Worm (Caenorhabditis elegans) whole organism, young adult: Measurements from ENCODE around the gene trpp-6.

Source experiments
- B0019.2 ChIP-seq: fragments of 200-800 bp; sonication (Bioruptor generic); conservative IDR thresholded peaks from 2 replicates; pipeline ENCODE4 v1.3.6; 2022; ENCODE audit warnings: missing genetic modification reagents, missing genetic modification characterization, missing compliant biosample characterization
- B0261.1 ChIP-seq: sonication (generic microtip); optimal IDR thresholded peaks from 2 replicates; lab custom pipeline; 2016; ENCODE audit warnings: mild to moderate bottlenecking, missing genetic modification characterization, moderate library complexity, missing compliant biosample characterization
- D2030.7 ChIP-seq: fragments of 200-800 bp; sonication (Bioruptor generic); IDR thresholded peaks from 2 replicates; pipeline ENCODE4 v1.3.6; 2022; ENCODE audit warnings: missing genetic modification reagents, missing genetic modification characterization, missing compliant biosample characterization
- F10E7.11 ChIP-seq: sonication (generic microtip); optimal IDR thresholded peaks from 2 replicates; lab custom pipeline; 2017; ENCODE audit warnings: mild to moderate bottlenecking, missing genetic modification characterization, moderate library complexity, missing compliant biosample characterization
- F23B12.7 ChIP-seq: sonication (generic microtip); optimal IDR thresholded peaks from 2 replicates; lab custom pipeline; 2017; ENCODE audit warnings: missing genetic modification characterization, mild to moderate bottlenecking, missing compliant biosample characterization, antibody characterized with exemption, moderate library complexity; ENCODE audit not compliant: insufficient read depth
- F33H1.4 ChIP-seq: fragments of 200-800 bp; sonication (Bioruptor generic); IDR thresholded peaks from 2 replicates; pipeline ENCODE4 v1.3.6; 2022; ENCODE audit warnings: missing genetic modification reagents, missing genetic modification characterization, missing compliant biosample characterization
- F49E8.2 ChIP-seq: sonication (generic microtip); optimal IDR thresholded peaks from 3 replicates; lab custom pipeline; 2017; ENCODE audit warnings: missing genetic modification characterization, mild to moderate bottlenecking, missing compliant biosample characterization, antibody characterized with exemption, moderate library complexity; ENCODE audit not compliant: insufficient read depth
- K11D2.4 ChIP-seq: fragments of 200-800 bp; sonication (Bioruptor generic); IDR thresholded peaks from 2 replicates; pipeline ENCODE4 v1.3.6; 2022; ENCODE audit warnings: missing genetic modification reagents, missing genetic modification characterization, missing compliant biosample characterization
- K12H6.12 ChIP-seq: fragments of 200-800 bp; sonication (Bioruptor generic); optimal IDR thresholded peaks from 2 replicates; lab custom pipeline; 2018; ENCODE audit warnings: mild to moderate bottlenecking, missing genetic modification characterization, missing compliant biosample characterization
- Y95B8A.8 ChIP-seq: fragments of 200-800 bp; sonication (Bioruptor generic); IDR thresholded peaks from 2 replicates; pipeline ENCODE4 v1.3.6; 2022; ENCODE audit warnings: missing genetic modification reagents, missing genetic modification characterization, missing compliant biosample characterization
- atf-7 ChIP-seq: sonication (generic microtip); optimal IDR thresholded peaks from 2 replicates; lab custom pipeline; 2017; ENCODE audit warnings: mild to moderate bottlenecking, missing genetic modification characterization, missing compliant biosample characterization
- attf-6 ChIP-seq: fragments of 200-800 bp; sonication (Bioruptor generic); IDR thresholded peaks from 2 replicates; pipeline ENCODE4 v1.3.6; 2022; ENCODE audit warnings: missing genetic modification reagents, missing genetic modification characterization, missing compliant biosample characterization
- bed-2 ChIP-seq: fragments of 200-800 bp; sonication (Bioruptor generic); IDR thresholded peaks from 2 replicates; pipeline ENCODE4 v1.3.6; 2022; ENCODE audit warnings: missing genetic modification reagents, missing genetic modification characterization, missing compliant biosample characterization
- ccch-3 ChIP-seq: fragments of 200-800 bp; sonication (Bioruptor generic); optimal IDR thresholded peaks from 2 replicates; lab custom pipeline; 2018; ENCODE audit warnings: mild to moderate bottlenecking, missing genetic modification characterization, missing compliant biosample characterization
- cebp-1 ChIP-seq, 2 experiments: fragments of 200-800 bp in 1 of 2; sonication (Bioruptor generic) in 1 of 2; sonication (generic microtip) in 1 of 2; IDR thresholded peaks in 1 of 2; optimal IDR thresholded peaks in 1 of 2; 2 replicates each; pipeline versions ENCODE4 v1.3.6 to Lab custom; 2017 to 2022; ENCODE audit warnings: missing compliant biosample characterization in 2 of 2, missing genetic modification characterization in 2 of 2, mild to moderate bottlenecking in 1 of 2, missing genetic modification reagents in 1 of 2, moderate library complexity in 1 of 2
- ceh-27 ChIP-seq: fragments of 200-800 bp; sonication (Bioruptor generic); optimal IDR thresholded peaks from 2 replicates; lab custom pipeline; 2018; ENCODE audit warnings: mild to moderate bottlenecking, missing genetic modification characterization, moderate library complexity, missing compliant biosample characterization
- ceh-79 ChIP-seq: sonication (generic microtip); optimal IDR thresholded peaks from 2 replicates; lab custom pipeline; 2017; ENCODE audit warnings: mild to moderate bottlenecking, missing genetic modification characterization, missing compliant biosample characterization
- dox-1 ChIP-seq: fragments of 200-800 bp; sonication (Bioruptor generic); IDR thresholded peaks from 2 replicates; pipeline ENCODE4 v1.3.6; 2022; ENCODE audit warnings: missing genetic modification reagents, missing genetic modification characterization, missing compliant biosample characterization
- efl-1 ChIP-seq: fragments of 150-350 bp; optimal IDR thresholded peaks from 2 replicates; lab custom pipeline; 2014; ENCODE audit warnings: missing biosample characterization, missing genetic modification reagents, missing genetic modification characterization
- ekl-4 ChIP-seq: fragments of 200-800 bp; sonication (Bioruptor generic); IDR thresholded peaks from 2 replicates; pipeline ENCODE4 v1.3.6; 2022; ENCODE audit warnings: missing genetic modification reagents, missing genetic modification characterization, missing compliant biosample characterization
- ets-4 ChIP-seq: fragments of 200-800 bp; sonication (Bioruptor generic); optimal IDR thresholded peaks from 2 replicates; lab custom pipeline; 2018; ENCODE audit warnings: mild to moderate bottlenecking, missing genetic modification characterization, missing compliant biosample characterization
- him-1 ChIP-seq: sonication (generic microtip); optimal IDR thresholded peaks from 2 replicates; lab custom pipeline; 2016; ENCODE audit warnings: missing genotype, missing genetic modification reagents, missing genetic modification characterization, missing compliant biosample characterization
- hmg-20 ChIP-seq: fragments of 200-800 bp; sonication (Bioruptor generic); IDR thresholded peaks from 2 replicates; pipeline ENCODE4 v1.3.6; 2022; ENCODE audit warnings: missing genetic modification reagents, missing genetic modification characterization, missing compliant biosample characterization
- hsf-1 ChIP-seq: fragments of 200-800 bp; sonication (Bioruptor generic); IDR thresholded peaks from 2 replicates; pipeline ENCODE4 v1.3.6; 2022; ENCODE audit warnings: missing genetic modification reagents, missing genetic modification characterization, missing compliant biosample characterization
- lag-1 ChIP-seq: fragments of 200-800 bp; sonication (Bioruptor generic); IDR thresholded peaks from 2 replicates; pipeline ENCODE4 v1.3.6; 2022; ENCODE audit warnings: missing genetic modification reagents, missing genetic modification characterization, missing compliant biosample characterization
- let-526 ChIP-seq: fragments of 200-800 bp; sonication (Bioruptor generic); IDR thresholded peaks from 2 replicates; pipeline ENCODE4 v1.3.6; 2022; ENCODE audit warnings: missing genetic modification reagents, missing genetic modification characterization, missing compliant biosample characterization
- lin-26 ChIP-seq: fragments of 200-800 bp; sonication (Bioruptor generic); IDR thresholded peaks from 2 replicates; pipeline ENCODE4 v1.3.6; 2022; ENCODE audit warnings: missing genetic modification reagents, missing genetic modification characterization, missing compliant biosample characterization
- lin-40 ChIP-seq: sonication (generic microtip); optimal IDR thresholded peaks from 2 replicates; lab custom pipeline; 2016; ENCODE audit warnings: missing genetic modification characterization, mild to moderate bottlenecking, missing compliant biosample characterization, missing genotype, missing genetic modification reagents
- madf-3 ChIP-seq: fragments of 200-800 bp; sonication (Bioruptor generic); IDR thresholded peaks from 2 replicates; pipeline ENCODE4 v1.3.6; 2022; ENCODE audit warnings: missing genetic modification reagents, missing genetic modification characterization, missing compliant biosample characterization
- madf-6 ChIP-seq: fragments of 200-800 bp; sonication (Bioruptor generic); IDR thresholded peaks from 2 replicates; pipeline ENCODE4 v1.3.6; 2022; ENCODE audit warnings: missing genetic modification reagents, missing genetic modification characterization, missing compliant biosample characterization
- mel-28 ChIP-seq: sonication (generic microtip); optimal IDR thresholded peaks from 2 replicates; lab custom pipeline; 2016; ENCODE audit warnings: borderline replicate concordance, mild to moderate bottlenecking, missing genetic modification characterization, missing compliant biosample characterization
- mes-4 ChIP-seq: sonication (generic microtip); optimal IDR thresholded peaks from 2 replicates; lab custom pipeline; 2016; ENCODE audit warnings: missing genotype, missing genetic modification characterization, missing compliant biosample characterization
- nfya-2 ChIP-seq: fragments of 200-800 bp; sonication (Bioruptor generic); IDR thresholded peaks from 2 replicates; pipeline ENCODE4 v1.3.6; 2022; ENCODE audit warnings: missing genetic modification reagents, missing genetic modification characterization, missing compliant biosample characterization
- nhr-179 ChIP-seq: sonication (generic microtip); optimal IDR thresholded peaks from 2 replicates; lab custom pipeline; 2016; ENCODE audit warnings: mild to moderate bottlenecking, missing genetic modification characterization, missing compliant biosample characterization
- rcor-1 ChIP-seq: fragments of 200-800 bp; sonication (Bioruptor generic); IDR thresholded peaks from 2 replicates; pipeline ENCODE4 v1.3.6; 2022; ENCODE audit warnings: missing genetic modification reagents, missing genetic modification characterization, missing compliant biosample characterization
- snpc-3.4 ChIP-seq: sonication (generic microtip); optimal IDR thresholded peaks from 2 replicates; lab custom pipeline; 2017; ENCODE audit warnings: missing genetic modification characterization, mild to moderate bottlenecking, missing compliant biosample characterization, antibody characterized with exemption, moderate library complexity, missing genotype, missing genetic modification reagents
- tbp1 ChIP-seq: fragments of 200-800 bp; sonication (Bioruptor generic); optimal IDR thresholded peaks from 2 replicates; lab custom pipeline; 2018; ENCODE audit warnings: mild to moderate bottlenecking, missing genetic modification characterization, missing compliant biosample characterization
- unc-62 ChIP-seq: fragments of 150-350 bp; optimal IDR thresholded peaks from 2 replicates; lab custom pipeline; 2014; ENCODE audit warnings: missing biosample characterization, missing genetic modification reagents, missing genetic modification characterization
- zfh-2 ChIP-seq: fragments of 200-800 bp; sonication (Bioruptor generic); conservative IDR thresholded peaks from 2 replicates; pipeline ENCODE4 v1.3.6; 2022; ENCODE audit warnings: missing genetic modification reagents, missing genetic modification characterization, missing compliant biosample characterization
- ztf-22 ChIP-seq: fragments of 200-800 bp; sonication (Bioruptor generic); optimal IDR thresholded peaks from 2 replicates; lab custom pipeline; 2018; ENCODE audit warnings: mild to moderate bottlenecking, missing genetic modification characterization, moderate library complexity, missing compliant biosample characterization

trpp-6 gene

DNA sequence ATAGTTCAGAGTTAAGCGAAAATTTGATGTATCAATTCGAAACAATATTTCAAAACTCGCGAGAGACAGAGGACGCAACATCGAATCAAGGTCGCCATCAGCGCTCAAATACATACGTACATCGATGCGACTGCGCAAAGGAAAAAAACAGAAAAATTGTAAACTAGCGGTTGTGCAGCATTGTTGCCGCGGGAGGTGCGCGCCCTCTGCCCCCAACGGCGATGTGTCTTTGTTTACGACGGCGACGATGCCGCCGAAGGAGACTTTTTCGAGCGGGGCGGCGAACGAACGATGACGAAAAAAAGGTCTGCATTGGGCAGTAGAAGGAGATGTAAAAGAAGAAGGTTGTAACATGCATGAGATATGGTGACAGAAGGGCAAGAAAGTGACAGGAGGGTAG lies 28.8 kb upstream of the trpp-6 start:
- no peak for TF ChIP-seq lin-40 (tag; lab: Kevin White, UChicago)
- TF ChIP-seq zfh-2 (GFP tag; lab: Robert Waterston, UW), result peak; percentile 57

DNA sequence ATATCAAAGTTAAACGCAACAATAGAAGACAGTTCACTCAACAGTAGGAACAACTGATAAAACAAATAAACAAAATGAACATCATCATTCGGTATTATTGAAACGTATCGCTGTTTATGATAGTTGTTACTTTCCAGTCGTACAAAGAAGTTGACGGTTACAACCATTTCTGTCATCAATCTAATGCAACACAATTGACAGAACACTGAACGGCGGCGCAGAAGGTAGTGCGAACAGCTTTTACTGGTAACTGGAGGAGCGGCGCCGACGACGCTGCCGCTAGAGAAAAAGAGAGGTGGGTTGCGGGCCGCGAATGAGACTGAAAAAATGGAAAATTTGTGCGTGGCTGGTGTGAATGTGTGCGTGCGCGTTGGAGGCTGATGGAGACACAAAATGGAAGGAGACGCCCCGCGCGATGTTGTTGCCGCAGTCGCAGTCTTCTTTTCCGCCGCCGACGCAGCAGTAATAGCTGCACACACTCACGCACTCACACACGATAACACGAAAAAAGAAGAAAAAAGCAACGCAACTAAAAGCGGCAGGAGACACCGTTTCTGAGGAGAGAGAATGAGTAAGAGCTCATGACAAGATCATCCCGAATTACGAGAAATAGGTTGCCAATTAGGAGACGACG lies 27.4 kb upstream of the trpp-6 start:
- 0 out of 2 replicates have a peak, but pooled peaks have one; percentile 33 for TF ChIP-seq hsf-1 (GFP tag; lab: Robert Waterston, UW)
- peak; percentile 83 for TF ChIP-seq zfh-2 (GFP tag; lab: Robert Waterston, UW)
- TF ChIP-seq F49E8.2, result no peak
- no peak for TF ChIP-seq cebp-1 (GFP tag; IDR thresholded peaks at IDR 0.05; lab: Robert Waterston, UW)
- peak; percentile 3 for TF ChIP-seq cebp-1 (tag; optimal IDR thresholded peaks at IDR 0.05; lab: Kevin White, UChicago)
- TF ChIP-seq K12H6.12 (tag; lab: Kevin White, UChicago), result peak; percentile 9
- TF ChIP-seq atf-7 (tag; lab: Kevin White, UChicago), result no peak
- TF ChIP-seq madf-6 (GFP tag; lab: Robert Waterston, UW), result no peak
- TF ChIP-seq ceh-79, result no peak

DNA sequence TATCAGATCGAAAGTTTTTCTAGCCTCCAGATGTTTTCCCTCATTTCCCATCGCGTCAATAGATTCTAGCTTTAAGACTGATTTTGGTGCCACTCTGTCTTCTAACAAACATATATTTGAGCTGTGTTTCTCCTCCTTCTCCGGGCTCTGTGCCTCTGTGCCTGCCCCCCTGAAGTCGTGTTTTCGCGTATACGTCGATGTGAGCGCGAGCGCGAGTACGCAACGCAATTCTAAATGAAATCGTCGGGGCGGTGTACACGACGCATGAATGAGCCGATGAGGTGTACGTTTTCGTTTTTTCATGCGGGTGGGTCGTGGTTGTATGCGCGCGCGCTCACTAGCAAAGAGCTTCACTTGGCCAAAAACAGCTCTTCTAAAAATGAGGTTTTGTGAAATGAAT lies 25.8 kb upstream of the trpp-6 start:
- TF ChIP-seq zfh-2 (GFP tag; lab: Robert Waterston, UW) (peak; percentile 36; the same call in 1 of the 2 replicates), snpc-3.4 (tag; lab: Kevin White, UChicago) (no peak), madf-3 (0 out of 2 replicates have a peak, but pooled peaks have one; percentile 19), B0019.2 (GFP tag; lab: Robert Waterston, UW) (no peak), lin-26 (no peak)

DNA sequence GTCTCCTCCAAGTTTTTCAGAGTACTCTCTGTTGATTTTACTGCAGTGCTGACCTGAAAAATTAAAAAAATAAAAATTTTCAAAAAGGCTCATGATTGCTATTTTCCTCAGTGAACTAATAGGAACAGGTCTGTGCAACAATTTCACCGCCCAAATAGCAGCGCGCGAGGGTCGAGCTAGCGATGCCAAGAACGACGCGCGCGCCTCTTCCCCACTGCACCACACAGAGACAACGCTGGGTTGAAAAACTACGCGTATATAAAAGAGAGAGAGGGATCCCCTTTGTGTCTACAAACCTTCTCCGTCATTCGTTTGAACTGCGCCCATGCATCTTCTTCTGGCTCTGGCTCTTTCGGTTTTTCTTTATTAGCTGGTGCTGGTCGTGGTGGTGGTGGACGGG lies 21.6 kb upstream of the trpp-6 start:
- TF ChIP-seq F10E7.11 (tag; lab: Kevin White, UChicago), result peak; percentile 84
- 0 out of 2 replicates have a peak, but pooled peaks have one; percentile 33 for TF ChIP-seq F33H1.4 (GFP tag; lab: Robert Waterston, UW)
- peak; percentile 69 for TF ChIP-seq nhr-179 (tag; lab: Kevin White, UChicago)
- TF ChIP-seq lin-26, result peak; percentile 99
- TF ChIP-seq Y95B8A.8 (GFP tag; lab: Robert Waterston, UW), result 0 out of 2 replicates have a peak, but pooled peaks have one; percentile 80
- no peak for TF ChIP-seq nfya-2
- TF ChIP-seq attf-6 (GFP tag; lab: Robert Waterston, UW), result peak; percentile 40; the same call in 1 of the 2 replicates
- TF ChIP-seq bed-2, result no peak
- peak; percentile 78 for TF ChIP-seq ceh-27 (GFP tag; lab: Kevin White, UChicago)
- TF ChIP-seq rcor-1 (GFP tag; lab: Robert Waterston, UW), result peak; percentile 69
- peak; percentile 43; the same call in 1 of the 2 replicates for TF ChIP-seq K11D2.4
- peak; percentile 82 for TF ChIP-seq ekl-4 (GFP tag; lab: Robert Waterston, UW)
- peak; percentile 58 for TF ChIP-seq D2030.7 (GFP tag; lab: Robert Waterston, UW)
- TF ChIP-seq ccch-3 (GFP tag; lab: Kevin White, UChicago), result peak; percentile 49
- TF ChIP-seq ztf-22 (GFP tag; lab: Kevin White, UChicago), result peak; percentile 75
- peak; percentile 32 for TF ChIP-seq efl-1
- TF ChIP-seq let-526 (GFP tag; lab: Robert Waterston, UW), result 0 out of 2 replicates have a peak, but pooled peaks have one; percentile 34
- TF ChIP-seq hsf-1 (GFP tag; lab: Robert Waterston, UW), result peak; percentile 76
- peak; percentile 90 for TF ChIP-seq hmg-20 (GFP tag; lab: Robert Waterston, UW)
- no peak for TF ChIP-seq lag-1 (GFP tag; lab: Robert Waterston, UW)
- peak; percentile 84 for TF ChIP-seq snpc-3.4 (tag; lab: Kevin White, UChicago)
- no peak for TF ChIP-seq unc-62 (GFP tag; lab: Kevin White, UChicago)
- TF ChIP-seq dox-1, result peak; percentile 87
- TF ChIP-seq K12H6.12 (tag; lab: Kevin White, UChicago), result peak; percentile 80
- TF ChIP-seq ets-4 (GFP tag; lab: Kevin White, UChicago), result peak; percentile 84
- TF ChIP-seq F23B12.7 (tag; lab: Kevin White, UChicago), result peak; percentile 94
- TF ChIP-seq B0261.1, result peak; percentile 96
- TF ChIP-seq him-1, result peak; percentile 97
- peak; percentile 71 for TF ChIP-seq F49E8.2
- TF ChIP-seq tbp1 (GFP tag; lab: Kevin White, UChicago), result peak; percentile 99
- TF ChIP-seq mes-4 (tag; lab: Kevin White, UChicago), result peak; percentile 92
- peak; percentile 45 for TF ChIP-seq mel-28 (tag; lab: Kevin White, UChicago)
